Worm (Caenorhabditis elegans): ENCODE results near the gene sri-50.

sri-50 gene

ce11 chrII:3203415-3203814 is at the start of gene sri-50:
TSS of gene sri-50 (plus strand) at chrII:3203715.
- TF ChIP-seq cnd-1 (tag; optimal IDR thresholded peaks at IDR 0.05): no peak
- TF ChIP-seq blmp-1 (tag; optimal IDR thresholded peaks at IDR 0.05): no peak
- no peak for TF ChIP-seq elt-1 (tag; optimal IDR thresholded peaks at IDR 0.05; ENCODE audit: borderline replicate concordance, insufficient read depth)
- no peak for TF ChIP-seq elt-3 (tag; optimal IDR thresholded peaks at IDR 0.05)
- TF ChIP-seq ham-2 (GFP tag; optimal IDR thresholded peaks at IDR 0.05): no peak
- no peak for TF ChIP-seq nhr-2 (tag; optimal IDR thresholded peaks at IDR 0.05)
- TF ChIP-seq pha-4 (tag; optimal IDR thresholded peaks at IDR 0.05): no peak
- no peak for TF ChIP-seq tbx-8 (GFP tag; optimal IDR thresholded peaks at IDR 0.05)

- no peak for TF ChIP-seq cnd-1 (tag; optimal IDR thresholded peaks at IDR 0.05)
- no peak for TF ChIP-seq bed-3 (GFP tag; optimal IDR thresholded peaks at IDR 0.05)
- TF ChIP-seq nhr-76 (tag; optimal IDR thresholded peaks at IDR 0.05): no peak
- TF ChIP-seq mab-5 (tag; optimal IDR thresholded peaks at IDR 0.05): no peak
- no peak for TF ChIP-seq ham-2 (GFP tag; optimal IDR thresholded peaks at IDR 0.05)
- TF ChIP-seq lin-32 (GFP tag; optimal IDR thresholded peaks at IDR 0.05): no peak
- no peak for TF ChIP-seq ceh-43 (GFP tag; optimal IDR thresholded peaks at IDR 0.05)
- no peak for TF ChIP-seq nhr-12 (tag; optimal IDR thresholded peaks at IDR 0.05)
- no peak for TF ChIP-seq nhr-28 (tag; optimal IDR thresholded peaks at IDR 0.05)
These were observed 49.1 kb upstream of the sri-50 start, which contains the start of gene sri-32 for ce11 chrII:3154383-3154782. TSS of gene sri-32 (minus strand) at chrII:3154483.

ce11 chrII:3156749-3157148 is 46.8 kb upstream of the sri-50 start, which contains the start of gene sri-33:
TSS of gene sri-33 (minus strand) at chrII:3156849.
- TF ChIP-seq snpc-4 (tag; optimal IDR thresholded peaks at IDR 0.05) (no peak), sptf-1 (tag; optimal IDR thresholded peaks at IDR 0.05) (no peak), sem-2 (GFP tag; optimal IDR thresholded peaks at IDR 0.05) (no peak), elt-3 (tag; optimal IDR thresholded peaks at IDR 0.05) (no peak), nhr-2 (tag; optimal IDR thresholded peaks at IDR 0.05) (no peak), ceh-43 (GFP tag; optimal IDR thresholded peaks at IDR 0.05) (no peak), hlh-1 (tag; optimal IDR thresholded peaks at IDR 0.05) (no peak), bed-3 (GFP tag; optimal IDR thresholded peaks at IDR 0.05) (no peak), flh-1 (GFP tag; optimal IDR thresholded peaks at IDR 0.05) (no peak), lsy-2 (tag; optimal IDR thresholded peaks at IDR 0.05) (no peak), ham-2 (GFP tag; optimal IDR thresholded peaks at IDR 0.05) (no peak)

ce11 chrII:3158985-3159384 is 44.5 kb upstream of the sri-50 start, which contains the start of gene sri-34:
TSS of gene sri-34 (minus strand) at chrII:3159085.
- TF ChIP-seq lin-32 (GFP tag; optimal IDR thresholded peaks at IDR 0.05) (no peak), nhr-2 (tag; optimal IDR thresholded peaks at IDR 0.05) (no peak), nhr-28 (tag; optimal IDR thresholded peaks at IDR 0.05) (no peak), elt-1 (tag; optimal IDR thresholded peaks at IDR 0.05; ENCODE audit: borderline replicate concordance, insufficient read depth) (no peak), snpc-4 (tag; optimal IDR thresholded peaks at IDR 0.05) (no peak)

ce11 chrII:3170089-3170488 is 33.4 kb upstream of the sri-50 start, which contains the start of gene fbxc-55:
TSS of gene fbxc-55 (minus strand) at chrII:3170189.
- TF ChIP-seq drap-1 (GFP tag; optimal IDR thresholded peaks at IDR 0.05): no peak
- no peak for TF ChIP-seq ceh-39 (tag; optimal IDR thresholded peaks at IDR 0.05)
- no peak for TF ChIP-seq nhr-237 (tag; optimal IDR thresholded peaks at IDR 0.05)
- TF ChIP-seq ztf-11 (tag; optimal IDR thresholded peaks at IDR 0.05): no peak
- no peak for TF ChIP-seq mab-5 (tag; optimal IDR thresholded peaks at IDR 0.05)
- no peak for TF ChIP-seq lsy-2 (tag; optimal IDR thresholded peaks at IDR 0.05)
- no peak for TF ChIP-seq bed-3 (GFP tag; optimal IDR thresholded peaks at IDR 0.05)
- TF ChIP-seq ceh-83 (GFP tag; optimal IDR thresholded peaks at IDR 0.05): no peak
- no peak for TF ChIP-seq mls-2 (tag; optimal IDR thresholded peaks at IDR 0.05)
- TF ChIP-seq nhr-28 (tag; optimal IDR thresholded peaks at IDR 0.05): no peak
- TF ChIP-seq lin-13 (tag; optimal IDR thresholded peaks at IDR 0.05): no peak
- no peak for TF ChIP-seq sptf-1 (tag; optimal IDR thresholded peaks at IDR 0.05)
- TF ChIP-seq nhr-12 (tag; optimal IDR thresholded peaks at IDR 0.05): no peak
- TF ChIP-seq lin-32 (GFP tag; optimal IDR thresholded peaks at IDR 0.05): no peak

- TF ChIP-seq pha-4 (tag; optimal IDR thresholded peaks at IDR 0.05): no peak
- no peak for TF ChIP-seq ztf-11 (tag; optimal IDR thresholded peaks at IDR 0.05)
These were observed 31.3 kb upstream of the sri-50 start, which contains the start of gene Y27F2A.10 for ce11 chrII:3172176-3172575. TSS of gene Y27F2A.10 (minus strand) at chrII:3172276.

All from whole organism, mixed stage, embryonic.